Fruit fly (Drosophila melanogaster): ENCODE results near the gene Ggt-1.
A peak's percentile ranks its signal among the peaks of the same experiment; 100 is the strongest.

Ggt-1 gene

DNA sequence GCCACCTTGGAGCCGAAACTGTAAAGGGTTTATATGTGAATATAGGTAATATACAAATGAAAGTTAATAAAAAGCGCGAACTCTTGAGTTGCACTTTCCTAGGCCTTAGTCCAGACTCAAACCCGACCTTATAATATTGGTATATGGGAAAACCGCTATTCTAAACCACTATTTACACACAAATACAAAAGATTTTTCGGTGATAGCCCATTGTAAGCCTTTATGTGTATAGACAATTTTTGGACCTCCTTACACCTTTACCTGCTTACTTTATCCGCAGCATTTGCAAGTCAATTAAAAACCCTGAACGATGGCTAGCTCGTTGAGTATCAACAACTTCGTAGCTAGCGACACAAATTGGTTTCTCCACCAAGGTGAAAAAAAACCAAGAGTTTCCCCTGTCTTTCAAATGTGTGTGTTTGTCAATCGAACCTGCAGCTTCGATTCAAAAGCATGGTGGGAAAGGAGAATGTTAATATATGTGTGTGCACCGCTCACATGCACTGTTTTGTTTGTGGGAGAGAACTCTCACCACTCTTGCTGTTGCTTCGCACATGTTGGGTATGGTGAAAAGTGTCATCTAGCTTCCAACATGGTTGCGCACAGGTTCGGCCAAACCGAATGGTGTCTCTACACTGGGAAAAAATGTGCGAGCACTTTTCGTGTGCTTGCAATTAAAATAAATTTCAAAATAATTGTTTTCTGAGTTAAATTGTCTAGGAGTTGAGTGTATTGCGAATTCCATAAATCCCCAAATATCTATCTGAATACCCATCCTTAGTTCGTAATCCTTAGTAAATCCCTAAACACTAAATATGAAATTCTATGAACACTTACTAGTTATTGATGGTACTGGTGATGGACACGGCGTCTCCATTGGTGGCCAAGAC, 5.4 kb downstream of the Ggt-1 start (continued):
- TF ChIP-seq CG2712 (tag; optimal IDR thresholded peaks at IDR 0.05) (peak; percentile 78), slou (GFP tag; optimal IDR thresholded peaks at IDR 0.05) (peak; percentile 59), Oaz (GFP tag; IDR thresholded peaks at IDR 0.05) (peak; percentile 51; the same call in 1 of the 2 replicates), chn (GFP tag; optimal IDR thresholded peaks at IDR 0.05) (peak; percentile 78), maf-S (GFP tag; optimal IDR thresholded peaks at IDR 0.05) (peak; percentile 66), dimm (GFP tag; IDR thresholded peaks at IDR 0.05) (no peak), sisA (GFP tag; IDR thresholded peaks at IDR 0.05) (peak; percentile 81), CG31224 (GFP tag; IDR thresholded peaks at IDR 0.05) (peak; percentile 69), ftz-f1 (GFP tag; optimal IDR thresholded peaks at IDR 0.05) (no peak), Adf1 (GFP tag; IDR thresholded peaks at IDR 0.05) (peak; percentile 34; the same call in 1 of the 2 replicates), unpg (GFP tag; optimal IDR thresholded peaks at IDR 0.05) (peak; percentile 82), caup (GFP tag; optimal IDR thresholded peaks at IDR 0.05; ENCODE audit: severe bottlenecking) (peak; percentile 74), D19B (GFP tag; optimal IDR thresholded peaks at IDR 0.05) (peak; percentile 56), CG7839 (tag; optimal IDR thresholded peaks at IDR 0.05) (peak; percentile 80), Taf1 (GFP tag; IDR thresholded peaks at IDR 0.05) (peak; percentile 67), jumu (GFP tag; optimal IDR thresholded peaks at IDR 0.05) (peak; percentile 65), ranshi (GFP tag; IDR thresholded peaks at IDR 0.05) (peak; percentile 89), Sox100B (GFP tag; optimal IDR thresholded peaks at IDR 0.05) (peak; percentile 55), BtbVII (GFP tag; optimal IDR thresholded peaks at IDR 0.05) (peak; percentile 78), CG15696 (tag; optimal IDR thresholded peaks at IDR 0.05) (peak; percentile 9), CG17186 (GFP tag; optimal IDR thresholded peaks at IDR 0.05) (peak; percentile 39), sima (GFP tag; optimal IDR thresholded peaks at IDR 0.05) (peak; percentile 56), CG1832 (GFP tag; optimal IDR thresholded peaks at IDR 0.05) (peak; percentile 4), gro (GFP tag; optimal IDR thresholded peaks at IDR 0.05) (peak; percentile 79), C15 (GFP tag; IDR thresholded peaks at IDR 0.05) (no peak), az2 (GFP tag; optimal IDR thresholded peaks at IDR 0.05) (peak; percentile 79), Doc3 (GFP tag; IDR thresholded peaks at IDR 0.05; ENCODE audit: partially characterized antibody) (no peak), CG33213 (GFP tag; optimal IDR thresholded peaks at IDR 0.05) (peak; percentile 84), TFAM (GFP tag; optimal IDR thresholded peaks at IDR 0.05) (peak; percentile 32), CG6765 (GFP tag; optimal IDR thresholded peaks at IDR 0.05) (peak; percentile 67), bab2 (GFP tag; optimal IDR thresholded peaks at IDR 0.05) (peak; percentile 78), klu (GFP tag; IDR thresholded peaks at IDR 0.05) (peak; percentile 30; the same call in 1 of the 2 replicates), pum (GFP tag; optimal IDR thresholded peaks at IDR 0.05) (peak; percentile 71), lmd (GFP tag; IDR thresholded peaks at IDR 0.05) (peak; percentile 71), ttk (GFP tag; IDR thresholded peaks at IDR 0.05) (peak; percentile 68), CG11247 (GFP tag; IDR thresholded peaks at IDR 0.05) (peak; percentile 70), vfl (GFP tag; optimal IDR thresholded peaks at IDR 0.05) (peak; percentile 18), CG12769 (tag; optimal IDR thresholded peaks at IDR 0.05) (peak; percentile 61), D19A (tag; optimal IDR thresholded peaks at IDR 0.05) (peak; percentile 63), CG7987 (GFP tag; optimal IDR thresholded peaks at IDR 0.05) (peak; percentile 48), onecut (GFP tag; IDR thresholded peaks at IDR 0.05) (peak; percentile 79), CG10543 (GFP tag; optimal IDR thresholded peaks at IDR 0.05) (no peak), Blimp-1 (GFP tag; optimal IDR thresholded peaks at IDR 0.05) (peak; percentile 79), CG12071 (GFP tag; optimal IDR thresholded peaks at IDR 0.05) (peak; percentile 80), knrl (GFP tag; IDR thresholded peaks at IDR 0.05; ENCODE audit: partially characterized antibody) (no peak), dm (GFP tag; optimal IDR thresholded peaks at IDR 0.05) (peak; percentile 45), tin (GFP tag; optimal IDR thresholded peaks at IDR 0.05) (peak; percentile 87), nerfin-2 (GFP tag; IDR thresholded peaks at IDR 0.05; ENCODE audit: partially characterized antibody) (no peak), CG9817 (tag; optimal IDR thresholded peaks at IDR 0.05) (peak; percentile 15)

Measured in whole organism, embryonic.